Worm (Caenorhabditis elegans) whole organism, L4 larva: Measurements from ENCODE around the gene C03G6.21.
"Not testable (repeated sequence)": the region's sequence is repeated elsewhere in the genome, so short reads cannot be mapped to it uniquely, and the experiment has no call there.

Experiments
- F37D6.2 ChIP-seq: sonication (generic microtip); optimal IDR thresholded peaks from 2 replicates; lab custom pipeline; 2016; ENCODE audit warnings: mild to moderate bottlenecking, missing genetic modification characterization, missing compliant biosample characterization
- R02D3.7 ChIP-seq: fragments of 150-350 bp; sonication (generic microtip); optimal IDR thresholded peaks from 3 replicates; lab custom pipeline; 2014; ENCODE audit warnings: missing biosample characterization, missing genetic modification characterization
- T26A8.4 ChIP-seq: fragments of 200-800 bp; sonication (Bioruptor generic); IDR thresholded peaks from 2 replicates; pipeline ENCODE4 v1.3.6; 2022; ENCODE audit warnings: missing genetic modification characterization, missing compliant biosample characterization
- ZK337.2 ChIP-seq: fragments of 200-800 bp; sonication (Bioruptor generic); IDR thresholded peaks from 2 replicates; pipeline ENCODE4 v1.3.6; 2022; ENCODE audit warnings: missing genetic modification reagents, missing genetic modification characterization, missing compliant biosample characterization
- aha-1 ChIP-seq: fragments of 150-350 bp; peaks from one replicate; lab custom pipeline; 2014; ENCODE audit warnings: missing biosample characterization, missing genetic modification characterization
- ceh-44 ChIP-seq: fragments of 200-800 bp; sonication (Bioruptor generic); IDR thresholded peaks from 2 replicates; pipeline ENCODE4 v1.3.6; 2022; ENCODE audit warnings: missing genetic modification reagents, missing genetic modification characterization, missing compliant biosample characterization
- ctbp-1 ChIP-seq: fragments of 200-800 bp; sonication (Bioruptor generic); IDR thresholded peaks from 2 replicates; pipeline ENCODE4 v1.3.6; 2022; ENCODE audit warnings: missing genetic modification reagents, missing genetic modification characterization, missing compliant biosample characterization
- dve-1 ChIP-seq: sonication (generic microtip); optimal IDR thresholded peaks from 2 replicates; lab custom pipeline; 2017; ENCODE audit warnings: antibody characterized with exemption, mild to moderate bottlenecking, missing genetic modification characterization, missing compliant biosample characterization; ENCODE audit not compliant: insufficient read depth
- egl-27 ChIP-seq: sonication (generic microtip); optimal IDR thresholded peaks from 3 replicates; lab custom pipeline; 2017; ENCODE audit warnings: missing biosample characterization, missing genetic modification reagents, missing genetic modification characterization
- fos-1 ChIP-seq: fragments of 150-350 bp; optimal IDR thresholded peaks from 2 replicates; lab custom pipeline; 2014; ENCODE audit warnings: missing biosample characterization, missing genetic modification characterization
- hif-1 ChIP-seq, 2 experiments: sonication (generic microtip); optimal IDR thresholded peaks; 2 replicates each; lab custom pipeline; 2016 to 2017; ENCODE audit warnings: missing compliant biosample characterization in 2 of 2, missing genetic modification characterization in 2 of 2, missing genetic modification reagents in 2 of 2, missing genotype in 2 of 2, mild to moderate bottlenecking in 1 of 2
- lin-29 ChIP-seq: fragments of 200-800 bp; sonication (Bioruptor generic); IDR thresholded peaks from 2 replicates; pipeline ENCODE4 v1.3.6; 2022; ENCODE audit warnings: missing genetic modification reagents, missing genetic modification characterization, missing compliant biosample characterization
- lin-39 ChIP-seq: fragments of 150-350 bp; optimal IDR thresholded peaks from 2 replicates; lab custom pipeline; 2014; ENCODE audit warnings: missing biosample characterization, missing genetic modification reagents, missing genetic modification characterization
- lir-3 ChIP-seq: sonication (generic microtip); optimal IDR thresholded peaks from 2 replicates; lab custom pipeline; 2016; ENCODE audit warnings: mild to moderate bottlenecking, missing genetic modification characterization, missing compliant biosample characterization
- madf-5 ChIP-seq, 2 experiments: fragments of 200-800 bp; sonication (Bioruptor generic); IDR thresholded peaks; 2 replicates each; pipeline ENCODE4 v1.3.6; 2022; ENCODE audit warnings: missing compliant biosample characterization in 2 of 2, missing genetic modification characterization in 2 of 2
- mxl-2 ChIP-seq: fragments of 200-800 bp; sonication (Bioruptor generic); conservative IDR thresholded peaks from 2 replicates; pipeline ENCODE4 v1.3.6; 2022; ENCODE audit warnings: missing genetic modification reagents, missing genetic modification characterization, missing compliant biosample characterization
- mxl-3 ChIP-seq: fragments of 200-800 bp; sonication (Bioruptor generic); optimal IDR thresholded peaks from 2 replicates; lab custom pipeline; 2018; ENCODE audit warnings: mild to moderate bottlenecking, missing genetic modification characterization, missing compliant biosample characterization
- nhr-10 ChIP-seq: fragments of 150-350 bp; optimal IDR thresholded peaks from 2 replicates; lab custom pipeline; 2014; ENCODE audit warnings: missing biosample characterization, missing genetic modification characterization
- nhr-48 ChIP-seq: sonication (generic microtip); optimal IDR thresholded peaks from 2 replicates; lab custom pipeline; 2016; ENCODE audit warnings: mild to moderate bottlenecking, missing genetic modification characterization, missing compliant biosample characterization
- nhr-76 ChIP-seq: fragments of 150-350 bp; optimal IDR thresholded peaks from 2 replicates; lab custom pipeline; 2014; ENCODE audit warnings: missing biosample characterization, missing genetic modification characterization
- pha-4 ChIP-seq, 2 experiments: fragments of 150-350 bp in 1 of 2; fragments of 200-800 bp in 1 of 2; sonication (Bioruptor generic) in 1 of 2; IDR thresholded peaks in 1 of 2; optimal IDR thresholded peaks in 1 of 2; 2 replicates each; pipeline versions ENCODE4 v1.3.6 to Lab custom; 2014 to 2022; ENCODE audit warnings: missing genetic modification characterization in 2 of 2, missing genetic modification reagents in 2 of 2, missing biosample characterization in 1 of 2, missing compliant biosample characterization in 1 of 2
- saeg-2 ChIP-seq: fragments of 200-800 bp; sonication (Bioruptor generic); IDR thresholded peaks from 2 replicates; pipeline ENCODE4 v1.3.6; 2022; ENCODE audit warnings: missing genetic modification reagents, missing genetic modification characterization, missing compliant biosample characterization
- snpc-1.2 ChIP-seq: fragments of 200-800 bp; sonication (Bioruptor generic); IDR thresholded peaks from 2 replicates; pipeline ENCODE4 v1.3.6; 2022; ENCODE audit warnings: missing genetic modification reagents, missing genetic modification characterization, missing compliant biosample characterization
- spr-1 ChIP-seq: sonication (generic microtip); optimal IDR thresholded peaks from 2 replicates; lab custom pipeline; 2016; ENCODE audit warnings: mild to moderate bottlenecking, missing genetic modification characterization, missing compliant biosample characterization
- tag-97 ChIP-seq: fragments of 200-800 bp; sonication (Bioruptor generic); IDR thresholded peaks from 2 replicates; pipeline ENCODE4 v1.3.6; 2022; ENCODE audit warnings: missing genetic modification characterization, missing compliant biosample characterization
- unc-39 ChIP-seq: sonication (generic microtip); optimal IDR thresholded peaks from 2 replicates; lab custom pipeline; 2017; ENCODE audit warnings: missing biosample characterization, missing genetic modification characterization
- unc-62 ChIP-seq, 3 experiments: fragments of 150-350 bp in 1 of 3; sonication (generic microtip); optimal IDR thresholded peaks in 2 of 3; peaks in 1 of 3; 1 replicate in 1 of 3; 2 replicates in 2 of 3; lab custom pipeline; 2014 to 2017; ENCODE audit warnings: missing biosample characterization in 3 of 3, missing genetic modification characterization in 3 of 3, missing genetic modification reagents in 3 of 3, missing genotype in 1 of 3

C03G6.21 gene

DNA sequence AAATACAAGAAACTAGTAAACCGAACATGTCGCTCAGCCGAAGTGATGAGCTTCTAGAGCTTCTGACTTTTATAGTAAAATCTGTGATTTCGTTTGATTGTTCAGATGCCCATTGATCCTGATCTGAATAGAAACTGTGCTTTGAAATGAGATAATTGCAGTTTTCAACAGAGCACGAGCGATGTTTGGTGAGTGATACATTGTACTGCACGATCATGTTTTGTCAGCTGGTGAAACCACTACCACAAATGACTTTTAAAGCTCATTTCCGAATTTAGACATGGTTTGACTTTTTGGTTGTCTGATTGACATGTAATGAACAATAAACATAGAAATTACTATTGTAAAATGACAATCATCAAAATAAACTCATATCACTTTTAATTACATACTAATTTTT, 1.1 kb downstream of the C03G6.21 start, which contains the start of gene tag-293:
TSS of gene tag-293 (minus strand) at position 101 of the 400 bp plus-strand sequence.
- TF ChIP-seq fos-1 (tag; lab: Kevin White, UChicago) (no peak), snpc-1.2 (GFP tag; lab: Robert Waterston, UW) (no peak), mxl-2 (no peak), ceh-44 (GFP tag; lab: Robert Waterston, UW) (no peak), nhr-10 (tag; lab: Kevin White, UChicago) (no peak), ctbp-1 (GFP tag; lab: Robert Waterston, UW) (no peak)

ce11 chrV:7353602-7354001, 3.0 kb downstream of the C03G6.21 start:
- TF ChIP-seq unc-39 (no peak), unc-62 (GFP tag; optimal IDR thresholded peaks at IDR 0.05 in 1 of 2; lab: Kevin White, UChicago) (peak in 1 of 2 experiments; percentile 92), unc-62 (tag; optimal IDR thresholded peaks at IDR 0.05; lab: Kevin White, UChicago) (no peak)

- no peak for TF ChIP-seq lin-29
- peak; percentile 92 for TF ChIP-seq aha-1 (tag; lab: Kevin White, UChicago)
- TF ChIP-seq, all 104 proteins: peak for 1
These were observed 4.2 kb downstream of the C03G6.21 start, which contains the start of the genes srh-231 and srh-275 for ce11 chrV:7352186-7353053. srh-231 (minus strand) TSS chrV:7352236. srh-275 (plus strand) TSS chrV:7353003.

DNA sequence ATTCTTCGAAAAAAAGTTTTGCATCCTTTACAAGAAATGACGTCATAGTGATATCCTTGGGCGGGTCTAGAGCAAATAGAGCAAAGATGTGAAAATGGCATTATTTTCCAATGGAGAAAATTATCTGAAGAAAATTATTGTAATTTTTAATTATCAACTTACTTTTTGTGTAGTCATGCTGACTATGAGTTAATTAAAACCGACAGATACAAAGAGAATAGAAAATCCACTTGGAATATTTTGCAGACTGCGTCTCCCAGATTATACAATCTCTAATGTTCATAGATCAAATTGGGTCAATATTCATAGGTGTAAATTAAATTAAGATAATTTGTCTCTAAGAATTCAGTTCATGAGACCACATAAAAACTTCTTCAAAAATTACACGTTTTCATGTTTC, 7.0 kb downstream of the C03G6.21 start, which contains the start of gene nhr-149:
TSS of gene nhr-149 (minus strand) at position 101 of the 400 bp plus-strand sequence.
- TF ChIP-seq nhr-76 (no peak), T26A8.4 (GFP tag; lab: Robert Waterston, UW) (no peak), nhr-48 (tag; lab: Kevin White, UChicago) (no peak), tag-97 (no peak), hif-1 (tag; optimal IDR thresholded peaks at IDR 0.05; lab: Kevin White, UChicago) (no peak), ZK337.2 (GFP tag; lab: Robert Waterston, UW) (no peak), aha-1 (tag; lab: Kevin White, UChicago) (no peak), mxl-3 (GFP tag; lab: Kevin White, UChicago) (no peak), F37D6.2 (tag; lab: Kevin White, UChicago) (no peak), lin-39 (tag; lab: Kevin White, UChicago) (no peak), madf-5 (GFP tag; IDR thresholded peaks at IDR 0.05; lab: Robert Waterston, UW) (no peak), spr-1 (tag; lab: Kevin White, UChicago) (no peak), dve-1 (tag; lab: Kevin White, UChicago) (no peak), lir-3 (no peak), lin-29 (no peak), saeg-2 (GFP tag; lab: Robert Waterston, UW) (no peak), R02D3.7 (tag; lab: Kevin White, UChicago) (no peak), pha-4 (GFP tag; IDR thresholded peaks at IDR 0.05; lab: Robert Waterston, UW) (no peak), pha-4 (tag; optimal IDR thresholded peaks at IDR 0.05; lab: Kevin White, UChicago) (no peak)
- TF ChIP-seq, all 104 proteins: peak for 0

DNA sequence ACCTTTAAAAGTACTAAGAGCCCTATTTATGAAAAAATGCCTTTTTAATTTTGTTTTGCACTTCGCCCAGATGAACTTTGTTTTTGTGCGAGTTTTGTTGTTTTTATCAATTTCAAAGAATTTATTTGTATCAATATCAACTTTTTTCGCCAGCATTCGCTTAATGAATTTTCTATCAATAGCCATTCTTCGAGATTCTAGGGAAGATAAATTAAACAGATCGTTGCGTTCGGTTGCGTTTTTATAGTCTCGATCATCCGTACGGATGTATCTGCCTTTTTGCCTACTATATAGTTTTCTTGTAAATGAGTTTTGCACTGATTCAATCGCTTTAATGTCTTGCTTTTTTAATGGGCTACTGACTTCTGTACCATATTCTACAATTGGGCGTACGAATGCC, 11.1 kb downstream of the C03G6.21 start, which contains the start of gene nhr-147:
TSS of gene nhr-147 (plus strand) at position 301 of the 400 bp plus-strand sequence.
- not testable (repeated sequence) for TF ChIP-seq egl-27 (tag; lab: Kevin White, UChicago); ctbp-1 (GFP tag; lab: Robert Waterston, UW); unc-39

- TF ChIP-seq unc-62 (GFP tag; optimal IDR thresholded peaks at IDR 0.05 in 1 of 2; lab: Kevin White, UChicago), result peak in 1 of 2 experiments; percentile 62
- no peak for TF ChIP-seq unc-62 (tag; optimal IDR thresholded peaks at IDR 0.05; lab: Kevin White, UChicago)
- no peak for TF ChIP-seq snpc-1.2 (GFP tag; lab: Robert Waterston, UW)
- TF ChIP-seq, all 104 proteins: peak for 1
These were observed 13.1 kb downstream of the C03G6.21 start, which contains the start of gene srh-244 for ce11 chrV:7343522-7343921. srh-244 (plus strand) TSS chrV:7343822.
